Worm (Caenorhabditis elegans) whole organism, L2 larva: ENCODE results near the gene ain-1.

Source experiments
- ceh-82 ChIP-seq: fragments of 150-350 bp; optimal IDR thresholded peaks from 2 replicates; lab custom pipeline; 2014; ENCODE audit warnings: missing biosample characterization, missing genetic modification characterization
- elt-1 ChIP-seq: fragments of 150-350 bp; optimal IDR thresholded peaks from 2 replicates; lab custom pipeline; 2014; ENCODE audit warnings: missing biosample characterization, missing genetic modification characterization
- fos-1 ChIP-seq: fragments of 150-350 bp; optimal IDR thresholded peaks from 2 replicates; lab custom pipeline; 2014; ENCODE audit warnings: missing biosample characterization, missing genetic modification characterization
- unc-39 ChIP-seq: fragments of 150-350 bp; optimal IDR thresholded peaks from 2 replicates; lab custom pipeline; 2014; ENCODE audit warnings: missing biosample characterization, missing genetic modification characterization
- unc-62 ChIP-seq: fragments of 150-350 bp; optimal IDR thresholded peaks from 2 replicates; lab custom pipeline; 2014; ENCODE audit warnings: missing biosample characterization, missing genetic modification reagents, missing genetic modification characterization

DNA sequence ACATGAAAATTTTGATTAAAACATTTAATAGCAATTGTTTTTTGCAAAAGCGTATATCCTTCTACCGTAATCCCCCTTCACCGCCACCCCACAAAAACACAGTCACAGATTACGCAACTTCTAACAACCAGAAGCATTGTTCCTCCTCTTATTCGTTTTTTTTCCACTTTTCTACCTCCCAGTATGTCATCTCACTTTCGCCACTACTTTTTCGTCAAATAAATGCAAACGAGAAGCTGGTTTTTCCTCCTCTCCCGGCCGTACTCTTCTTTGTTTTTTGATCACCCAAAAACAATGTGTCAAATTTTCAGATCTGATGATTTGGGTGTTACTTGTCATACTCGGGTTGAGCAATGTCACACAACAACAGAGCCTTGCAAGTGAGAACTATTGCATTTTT, 19.8 kb downstream of the ain-1 start, which contains the start of gene C06G1.1:
- no peak for TF ChIP-seq ceh-82 (tag; lab: Kevin White, UChicago)
- TF ChIP-seq unc-62 (GFP tag; lab: Kevin White, UChicago): no peak
- no peak for TF ChIP-seq unc-39 (tag; lab: Kevin White, UChicago)
- TF ChIP-seq fos-1: no peak
- TF ChIP-seq elt-1: no peak
